Fruit fly (Drosophila melanogaster) whole organism, adult: Measurements from ENCODE around the gene CG14431.

Experiments used
- CG11617 ChIP-seq: fragments of 200-800 bp; sonication (Bioruptor generic); optimal IDR thresholded peaks from 2 replicates; lab custom pipeline; 2017; ENCODE audit warnings: mild to moderate bottlenecking, missing biosample characterization, missing genetic modification reagents, missing genetic modification characterization
- CG12768 ChIP-seq: fragments of 200-800 bp; sonication (Bioruptor generic); optimal IDR thresholded peaks from 2 replicates; lab custom pipeline; 2017; ENCODE audit warnings: missing biosample characterization, missing genetic modification characterization, mild to moderate bottlenecking, moderate library complexity, missing genetic modification reagents
- CG14711 ChIP-seq: fragments of 200-800 bp; sonication (Bioruptor generic); optimal IDR thresholded peaks from 2 replicates; lab custom pipeline; 2018; ENCODE audit warnings: missing biosample characterization, mild to moderate bottlenecking, missing genetic modification characterization, moderate library complexity
- CG1620 ChIP-seq: fragments of 200-800 bp; sonication (Bioruptor generic); optimal IDR thresholded peaks from 2 replicates; lab custom pipeline; 2016; ENCODE audit warnings: missing biosample characterization, missing genetic modification characterization
- CG33017 ChIP-seq: fragments of 200-800 bp; sonication (Bioruptor generic); optimal IDR thresholded peaks from 2 replicates; lab custom pipeline; 2018; ENCODE audit warnings: missing biosample characterization, mild to moderate bottlenecking, missing genetic modification characterization, moderate library complexity
- CG5204 ChIP-seq: fragments of 200-800 bp; sonication (Bioruptor generic); optimal IDR thresholded peaks from 2 replicates; lab custom pipeline; 2016; ENCODE audit warnings: missing biosample characterization, missing genetic modification characterization
- CG7045 ChIP-seq: fragments of 200-800 bp; sonication (Bioruptor generic); optimal IDR thresholded peaks from 2 replicates; lab custom pipeline; 2017; ENCODE audit warnings: missing biosample characterization, mild to moderate bottlenecking, missing genetic modification characterization
- CG7101 ChIP-seq: fragments of 200-800 bp; sonication (Bioruptor generic); optimal IDR thresholded peaks from 2 replicates; lab custom pipeline; 2018; ENCODE audit warnings: missing biosample characterization, mild to moderate bottlenecking, missing genetic modification characterization, moderate library complexity
- Clk ChIP-seq: fragments of 200-800 bp; sonication (Bioruptor generic); optimal IDR thresholded peaks from 2 replicates; lab custom pipeline; 2017; ENCODE audit warnings: missing biosample characterization, missing genetic modification characterization
- Crg-1 ChIP-seq: fragments of 200-800 bp; sonication (Bioruptor generic); optimal IDR thresholded peaks from 2 replicates; lab custom pipeline; 2016; ENCODE audit warnings: missing biosample characterization, missing genetic modification characterization
- Hr96 ChIP-seq: fragments of 200-800 bp; sonication (Bioruptor generic); optimal IDR thresholded peaks from 2 replicates; lab custom pipeline; 2016; ENCODE audit warnings: missing biosample characterization, missing genetic modification characterization
- Mnt ChIP-seq: fragments of 200-800 bp; sonication (Bioruptor generic); optimal IDR thresholded peaks from 2 replicates; lab custom pipeline; 2016; ENCODE audit warnings: missing biosample characterization, mild to moderate bottlenecking, missing genetic modification characterization
- bab1 ChIP-seq: fragments of 200-800 bp; sonication (Bioruptor generic); optimal IDR thresholded peaks from 3 replicates; lab custom pipeline; 2019; ENCODE audit warnings: missing biosample characterization, mild to moderate bottlenecking, missing genetic modification characterization, moderate library complexity
- cic ChIP-seq: fragments of 200-800 bp; sonication (Bioruptor generic); optimal IDR thresholded peaks from 2 replicates; lab custom pipeline; 2017; ENCODE audit warnings: missing biosample characterization, mild to moderate bottlenecking, missing genetic modification characterization, moderate library complexity
- cnc ChIP-seq, 2 experiments: fragments of >200 bp; optimal IDR thresholded peaks; 2 replicates each; lab custom pipeline; 2017
- kay ChIP-seq: fragments of 200-800 bp; sonication (Bioruptor generic); peaks from one replicate; lab custom pipeline; 2016; ENCODE audit warnings: missing biosample characterization, missing genetic modification characterization, borderline replicate concordance
- ovo ChIP-seq: fragments of 200-800 bp; sonication (Bioruptor generic); optimal IDR thresholded peaks from 2 replicates; lab custom pipeline; 2016; ENCODE audit warnings: missing biosample characterization, missing genetic modification characterization
- pad ChIP-seq: fragments of 200-800 bp; sonication (Bioruptor generic); optimal IDR thresholded peaks from 3 replicates; lab custom pipeline; 2017; ENCODE audit warnings: missing biosample characterization, missing genetic modification characterization, mild to moderate bottlenecking, moderate library complexity, missing genetic modification reagents
- tj ChIP-seq: fragments of 200-800 bp; sonication (Bioruptor generic); optimal IDR thresholded peaks from 3 replicates; lab custom pipeline; 2017; ENCODE audit warnings: missing biosample characterization, mild to moderate bottlenecking, missing genetic modification characterization, moderate library complexity
- toe ChIP-seq: fragments of 200-800 bp; sonication (Bioruptor generic); optimal IDR thresholded peaks from 2 replicates; lab custom pipeline; 2016; ENCODE audit warnings: missing biosample characterization, missing genetic modification characterization

CG14431 gene

DNA sequence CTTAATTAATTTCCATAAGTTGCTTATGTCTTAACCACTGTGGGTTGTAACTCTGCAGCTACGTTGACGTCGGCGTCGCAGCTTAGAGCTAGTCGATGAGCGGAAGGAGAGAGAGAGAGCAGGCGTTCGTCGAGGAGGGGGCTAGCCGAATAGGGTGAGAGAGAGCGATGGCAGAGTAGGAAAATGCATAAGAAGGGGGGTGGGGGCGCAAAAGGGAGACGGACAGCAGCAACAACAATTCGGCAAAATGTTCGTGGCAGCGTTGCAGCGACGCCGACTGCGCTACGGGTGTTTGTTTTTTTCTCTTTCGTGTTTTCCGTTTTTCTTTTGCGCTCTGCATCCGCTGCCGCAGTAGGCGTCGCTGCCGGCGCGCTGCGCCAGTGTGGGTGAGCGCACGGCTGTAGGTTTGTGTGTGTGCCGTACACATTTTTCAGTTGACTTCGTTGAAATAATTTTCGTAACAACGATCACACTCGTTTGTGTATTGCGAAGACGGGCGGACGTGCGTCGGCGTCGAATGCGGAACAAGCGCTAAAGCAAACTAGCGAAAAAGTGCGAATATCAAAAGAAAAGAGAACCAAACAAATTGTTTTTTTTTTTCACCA, 40.0 kb upstream of the CG14431 start:
- TF ChIP-seq toe (no peak), tj (GFP tag; lab: Kevin White, UChicago) (peak; percentile 37), Hr96 (no peak), pad (GFP tag; lab: Kevin White, UChicago) (peak; percentile 3), Clk (GFP tag; lab: Kevin White, UChicago) (no peak), bab1 (peak; percentile 11), ovo (GFP tag; lab: Kevin White, UChicago) (no peak), cnc (optimal IDR thresholded peaks at IDR 0.05; lab: Kevin White, UChicago) (no peak), Mnt (GFP tag; lab: Kevin White, UChicago) (peak; percentile 54), cic (GFP tag; lab: Kevin White, UChicago) (peak; percentile 62), CG1620 (GFP tag; lab: Kevin White, UChicago) (no peak), CG33017 (tag; lab: Kevin White, UChicago) (no peak)

DNA sequence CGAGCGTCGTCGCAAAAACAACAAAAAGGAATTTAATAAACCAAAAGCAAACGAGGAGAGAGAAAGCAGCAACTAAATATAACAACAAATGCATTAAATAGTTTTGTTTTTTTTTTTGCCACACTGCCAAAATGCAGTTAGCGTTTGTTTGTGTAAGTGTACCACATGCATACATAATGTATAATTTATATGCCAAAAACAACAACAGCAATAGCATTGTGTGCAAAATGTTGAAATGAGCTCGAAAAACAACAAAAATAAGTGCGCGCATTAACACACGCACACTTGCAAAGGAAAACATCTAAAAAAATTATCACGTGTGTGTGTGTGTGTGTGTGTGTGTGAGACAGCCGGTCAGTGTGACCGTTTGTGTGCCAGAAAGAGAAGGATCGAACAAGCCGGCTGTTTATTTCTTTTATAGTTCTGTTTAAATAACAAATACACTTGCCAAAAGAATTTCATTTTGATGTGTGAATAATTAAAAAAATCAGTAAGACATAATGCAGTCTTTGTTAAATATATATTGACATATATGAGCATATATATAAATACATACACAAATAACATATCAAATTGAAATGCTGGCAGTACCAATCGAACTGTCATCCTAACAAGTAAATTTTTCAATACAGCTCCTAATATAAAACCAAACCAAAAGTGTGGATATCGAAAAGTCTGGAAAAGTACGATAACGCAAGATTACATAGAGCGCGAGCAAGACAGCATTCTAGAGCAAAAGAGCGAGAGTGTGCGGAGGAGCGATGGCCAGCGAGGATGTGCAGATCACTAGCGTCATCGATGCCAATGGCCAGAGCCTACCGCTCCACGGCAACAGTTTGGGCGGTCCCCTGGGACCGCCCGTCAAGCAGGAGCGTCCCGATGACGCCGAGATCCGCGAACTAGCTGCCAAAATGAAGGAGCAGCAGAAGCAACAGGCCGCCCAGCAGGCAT, 39.2 kb upstream of the CG14431 start:
- TF ChIP-seq kay (peak; percentile 72), CG11617 (peak; percentile 35), CG12768 (no peak), toe (no peak)

DNA sequence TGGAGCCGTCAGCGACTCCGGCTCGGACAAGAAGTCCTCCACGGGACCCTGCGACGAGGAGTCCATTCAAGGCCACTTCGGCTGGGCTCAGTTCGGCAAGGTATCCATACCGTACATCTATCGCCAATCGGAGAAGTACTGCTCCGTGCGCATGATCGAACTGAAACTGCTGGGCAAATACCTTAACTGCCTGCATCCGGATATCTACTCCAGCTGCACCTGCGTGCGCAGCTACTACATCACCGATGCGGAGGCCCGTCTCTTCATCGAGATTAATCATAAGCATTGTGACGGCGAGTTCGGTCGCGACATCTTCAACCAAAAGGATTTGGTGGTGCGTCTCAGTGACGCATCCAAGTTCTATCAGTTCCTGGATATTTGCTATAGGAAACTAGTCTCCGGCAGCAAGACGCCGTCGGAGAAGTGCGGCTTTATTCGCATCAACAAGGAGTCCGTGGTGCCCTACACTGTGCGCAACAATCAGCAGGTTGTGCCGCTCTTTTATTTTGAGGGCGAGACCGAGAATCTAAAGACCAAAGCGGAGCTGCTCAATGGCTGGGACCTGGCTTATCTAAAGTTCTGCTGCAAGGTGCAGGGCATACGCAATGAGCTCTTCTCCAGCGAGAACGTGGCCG, 38.2 kb upstream of the CG14431 start:
- no peak for TF ChIP-seq CG11617
- no peak for TF ChIP-seq Mnt (GFP tag; lab: Kevin White, UChicago)
- no peak for TF ChIP-seq CG14711 (tag; lab: Kevin White, UChicago)

DNA sequence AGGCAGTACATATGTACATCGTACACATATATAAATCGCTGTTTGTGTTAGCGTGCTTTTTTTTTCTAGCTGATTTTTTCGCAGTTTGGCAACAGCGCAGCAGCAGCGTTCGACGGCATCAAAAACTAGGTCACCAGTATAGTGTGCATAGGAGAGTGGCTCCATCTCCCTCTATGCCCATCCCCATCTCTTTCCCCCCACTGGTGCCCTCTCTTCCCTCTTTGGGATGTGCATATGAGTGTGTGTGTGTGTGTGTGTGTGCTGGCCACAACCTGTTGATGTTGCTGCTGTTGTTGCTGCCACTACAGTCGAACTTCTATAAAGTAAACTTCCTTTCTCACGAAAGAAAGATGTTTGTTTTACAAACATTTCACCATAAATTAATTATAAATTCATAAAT, 36.3 kb upstream of the CG14431 start:
- no peak for TF ChIP-seq CG33017 (tag; lab: Kevin White, UChicago)
- TF ChIP-seq CG11617 = no peak
- TF ChIP-seq kay = no peak
- no peak for TF ChIP-seq toe
- TF ChIP-seq ovo (GFP tag; lab: Kevin White, UChicago) = no peak
- TF ChIP-seq Hr96 = no peak
- no peak for TF ChIP-seq tj (GFP tag; lab: Kevin White, UChicago)
- no peak for TF ChIP-seq Mnt (GFP tag; lab: Kevin White, UChicago)
- TF ChIP-seq CG14711 (tag; lab: Kevin White, UChicago) = no peak
- TF ChIP-seq pad (GFP tag; lab: Kevin White, UChicago) = no peak
- TF ChIP-seq CG7101 (tag; lab: Kevin White, UChicago) = no peak
- no peak for TF ChIP-seq Clk (GFP tag; lab: Kevin White, UChicago)
- no peak for TF ChIP-seq Crg-1 (GFP tag; lab: Kevin White, UChicago)
- TF ChIP-seq bab1 = no peak
- no peak for TF ChIP-seq CG5204

DNA sequence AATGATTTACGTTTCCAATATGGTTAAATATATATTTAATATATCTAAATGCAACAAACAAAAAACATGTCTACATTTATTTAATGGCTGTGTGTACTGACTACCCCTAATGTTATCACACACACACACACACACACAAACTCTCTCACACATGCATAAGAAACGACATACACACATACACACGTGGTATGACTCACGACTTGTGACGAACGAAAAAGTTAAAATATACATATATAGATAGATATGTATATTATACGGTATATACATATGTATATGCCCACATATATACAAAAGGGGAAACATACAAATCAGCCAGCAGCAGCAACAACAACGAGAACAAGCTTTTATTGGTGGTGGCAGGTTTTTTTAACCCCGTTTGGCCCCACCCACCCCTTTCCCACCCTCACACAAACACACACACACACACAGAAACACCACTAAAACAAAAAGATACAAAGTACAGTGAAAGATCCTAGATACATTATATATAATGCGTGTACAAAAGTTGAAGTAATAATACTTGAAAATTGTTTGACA, 33.1 kb upstream of the CG14431 start:
- TF ChIP-seq CG7101 (tag; lab: Kevin White, UChicago) (peak; percentile 10), pad (GFP tag; lab: Kevin White, UChicago) (peak; percentile 85), CG12768 (no peak), tj (GFP tag; lab: Kevin White, UChicago) (peak; percentile 2), Mnt (GFP tag; lab: Kevin White, UChicago) (no peak), CG1620 (GFP tag; lab: Kevin White, UChicago) (no peak), CG33017 (tag; lab: Kevin White, UChicago) (peak; percentile 37), kay (peak; percentile 37), toe (no peak), Crg-1 (GFP tag; lab: Kevin White, UChicago) (no peak), cic (GFP tag; lab: Kevin White, UChicago) (no peak)

DNA sequence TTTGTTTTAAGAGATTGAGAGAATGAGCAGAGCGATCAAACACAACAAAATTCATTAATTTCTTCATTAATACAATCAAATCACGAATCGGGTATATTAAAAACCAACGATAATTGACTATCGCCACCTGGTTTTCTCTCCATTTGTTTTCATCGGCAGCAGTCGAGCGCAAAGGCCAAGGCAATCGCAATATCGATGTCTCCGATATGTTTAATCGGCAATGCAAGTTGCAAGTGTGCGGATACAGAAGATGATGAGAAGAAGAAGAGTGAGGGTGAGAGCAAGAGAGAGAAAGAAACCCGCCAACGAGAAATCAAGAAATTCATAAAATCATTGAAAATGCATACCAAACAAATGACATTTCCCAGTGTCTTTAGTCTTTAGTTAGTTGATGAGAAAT, 32.3 kb upstream of the CG14431 start:
- TF ChIP-seq ovo (GFP tag; lab: Kevin White, UChicago) (no peak), bab1 (peak; percentile 40), CG12768 (no peak)

DNA sequence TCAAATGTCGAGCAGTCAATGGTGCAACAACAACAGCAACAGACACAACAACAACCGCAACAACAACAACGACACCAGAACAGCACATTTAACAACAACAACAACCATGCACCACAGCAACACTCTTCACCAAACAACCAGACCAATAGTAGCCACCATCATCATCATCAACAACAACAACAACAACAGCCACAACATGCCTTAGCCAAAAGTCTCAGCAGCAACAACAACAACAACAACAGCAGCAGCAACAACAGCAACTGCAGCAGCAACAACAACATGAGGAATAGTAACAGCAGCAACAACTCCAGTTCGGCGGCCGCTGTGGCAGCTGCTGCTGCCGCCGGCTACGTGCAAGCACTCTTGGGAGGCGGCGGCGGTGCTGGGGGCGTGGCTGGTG, 31.7 kb upstream of the CG14431 start:
- no peak for TF ChIP-seq CG11617
- no peak for TF ChIP-seq Clk (GFP tag; lab: Kevin White, UChicago)
- no peak for TF ChIP-seq Crg-1 (GFP tag; lab: Kevin White, UChicago)
- TF ChIP-seq kay = no peak
- TF ChIP-seq Mnt (GFP tag; lab: Kevin White, UChicago) = no peak
- no peak for TF ChIP-seq pad (GFP tag; lab: Kevin White, UChicago)
- TF ChIP-seq CG7045 (GFP tag; lab: Kevin White, UChicago) = no peak
- no peak for TF ChIP-seq Hr96
- no peak for TF ChIP-seq CG1620 (GFP tag; lab: Kevin White, UChicago)
- TF ChIP-seq cic (GFP tag; lab: Kevin White, UChicago) = no peak
- TF ChIP-seq ovo (GFP tag; lab: Kevin White, UChicago) = no peak
- no peak for TF ChIP-seq cnc (optimal IDR thresholded peaks at IDR 0.05; lab: Kevin White, UChicago)
- no peak for TF ChIP-seq tj (GFP tag; lab: Kevin White, UChicago)
- TF ChIP-seq CG5204 = no peak
